Fruit fly (Drosophila melanogaster) Kc167 (cell line): Measurements from ENCODE around the gene chinmo.

Experiments
- Myc ChIP-seq: fragments of >200 bp; optimal IDR thresholded peaks from 2 replicates; lab custom pipeline; 2017; ENCODE audit warnings: missing external identifiers
- Sin3A ChIP-seq: fragments of >200 bp; optimal IDR thresholded peaks from 2 replicates; lab custom pipeline; 2018; ENCODE audit warnings: missing external identifiers
- h ChIP-seq: fragments of >200 bp; optimal IDR thresholded peaks from 3 replicates; lab custom pipeline; 2018; ENCODE audit warnings: missing external identifiers
- insv ChIP-seq: fragments of >200 bp; optimal IDR thresholded peaks from 3 replicates; lab custom pipeline; 2018; ENCODE audit warnings: missing external identifiers
- psq ChIP-seq: fragments of >200 bp; optimal IDR thresholded peaks from 2 replicates; lab custom pipeline; 2017; ENCODE audit warnings: missing external identifiers
- ttk ChIP-seq: sonication (Bioruptor generic); optimal IDR thresholded peaks from 2 replicates; lab custom pipeline; 2017; ENCODE audit warnings: missing external identifiers

chinmo gene

dm6 chr2L:1654217-1654616, 3.2 kb downstream of the chinmo start:
- TF ChIP-seq Sin3A (lab: Kevin White, UChicago), result no peak
- TF ChIP-seq psq (lab: Kevin White, UChicago), result no peak
- TF ChIP-seq h (lab: Kevin White, UChicago), result no peak
- no peak for TF ChIP-seq ttk (lab: Kevin White, UChicago)
- no peak for TF ChIP-seq Myc (lab: Kevin White, UChicago)
- TF ChIP-seq insv (lab: Kevin White, UChicago), result no peak

DNA sequence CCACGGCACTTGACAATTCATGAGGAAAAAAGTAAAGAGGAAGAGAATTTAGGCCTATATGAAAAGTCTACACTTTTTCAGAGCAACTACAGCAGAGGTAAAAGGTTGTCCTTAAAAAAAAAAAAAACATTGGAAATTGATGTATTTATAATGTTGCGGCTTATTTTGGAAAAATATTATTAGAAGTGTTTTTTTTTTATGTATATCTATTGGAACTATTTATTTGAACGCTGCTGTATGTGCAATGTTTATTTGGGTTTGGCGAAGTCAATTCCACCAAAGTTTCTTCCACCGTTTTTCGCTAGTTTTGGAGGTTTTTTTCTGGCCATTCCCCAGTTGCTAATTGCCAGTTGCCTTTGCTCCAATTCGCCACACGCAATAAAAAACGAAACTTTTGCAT, 4.8 kb downstream of the chinmo start:
- TF ChIP-seq ttk (lab: Kevin White, UChicago) (no peak), h (lab: Kevin White, UChicago) (no peak), Myc (lab: Kevin White, UChicago) (no peak)

dm6 chr2L:1656835-1657541, 5.9 kb downstream of the chinmo start:
- no peak for TF ChIP-seq h (lab: Kevin White, UChicago)
- TF ChIP-seq psq (lab: Kevin White, UChicago), result no peak
- TF ChIP-seq insv (lab: Kevin White, UChicago), result no peak
- TF ChIP-seq ttk (lab: Kevin White, UChicago), result no peak
- no peak for TF ChIP-seq Myc (lab: Kevin White, UChicago)

DNA sequence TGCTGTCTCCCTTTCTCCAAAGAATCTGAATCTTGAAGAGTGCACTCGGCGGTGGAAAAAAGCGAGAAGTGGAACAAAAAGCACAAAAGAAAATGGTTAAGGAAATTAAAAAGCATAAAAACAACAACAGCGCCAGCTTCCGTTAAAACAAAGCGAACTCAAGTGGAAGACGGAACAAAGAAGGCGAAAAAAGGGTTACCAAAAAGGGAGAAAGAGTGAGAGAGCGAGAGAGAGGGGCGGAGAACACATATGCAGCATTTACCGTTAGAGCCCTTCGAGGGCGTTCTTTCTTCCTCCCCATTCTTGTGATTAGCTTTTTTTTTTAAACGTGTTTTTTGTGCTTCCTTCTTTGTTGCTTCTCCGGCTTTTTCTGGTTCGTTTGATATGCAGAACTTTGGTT, 7.1 kb downstream of the chinmo start:
- no peak for TF ChIP-seq ttk (lab: Kevin White, UChicago)
- no peak for TF ChIP-seq psq (lab: Kevin White, UChicago)
- TF ChIP-seq Myc (lab: Kevin White, UChicago), result no peak
- TF ChIP-seq insv (lab: Kevin White, UChicago), result no peak
- TF ChIP-seq h (lab: Kevin White, UChicago), result no peak

DNA sequence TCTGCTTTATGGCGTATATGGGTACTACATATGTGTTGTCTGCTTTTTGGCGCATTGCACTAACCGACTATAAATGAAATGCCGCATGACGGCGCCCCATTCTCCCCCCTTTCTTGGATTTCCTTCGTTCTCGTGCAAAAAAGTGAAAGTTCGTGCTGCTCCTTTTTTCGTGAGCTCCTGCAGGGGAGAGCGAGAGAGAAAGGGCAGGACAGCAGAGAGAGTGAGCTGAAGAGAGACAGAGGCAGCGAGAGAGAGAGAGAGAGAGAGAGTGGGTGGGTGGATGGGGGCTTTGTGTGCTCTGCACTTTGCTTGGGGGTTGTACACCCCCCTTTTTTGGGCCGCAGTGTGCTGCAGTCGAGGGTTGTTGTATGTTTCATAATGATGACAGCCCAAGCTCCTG, 12.0 kb downstream of the chinmo start:
- TF ChIP-seq Sin3A (lab: Kevin White, UChicago) (no peak), ttk (lab: Kevin White, UChicago) (no peak), insv (lab: Kevin White, UChicago) (no peak), Myc (lab: Kevin White, UChicago) (no peak), h (lab: Kevin White, UChicago) (no peak), psq (lab: Kevin White, UChicago) (no peak)

DNA sequence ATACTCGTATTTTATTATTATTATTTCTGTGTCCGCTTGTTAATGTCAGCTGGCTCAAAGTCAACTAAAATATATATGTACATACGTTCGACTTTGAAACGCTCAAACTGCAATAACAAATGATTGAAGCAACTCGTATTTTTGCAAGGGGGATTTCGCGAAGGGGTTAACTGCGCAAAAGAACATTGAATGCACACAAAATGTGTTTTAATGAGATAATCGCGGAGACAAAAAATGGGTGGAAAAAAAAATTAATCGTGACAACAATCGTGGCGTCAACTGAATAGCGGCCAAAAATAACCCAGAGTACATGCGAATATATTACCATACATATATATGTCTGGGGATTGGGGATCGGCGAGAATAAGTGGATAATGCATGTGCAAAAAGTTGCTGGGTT, 14.8 kb downstream of the chinmo start:
- no peak for TF ChIP-seq ttk (lab: Kevin White, UChicago)
- TF ChIP-seq Sin3A (lab: Kevin White, UChicago), result no peak
- no peak for TF ChIP-seq insv (lab: Kevin White, UChicago)
- no peak for TF ChIP-seq h (lab: Kevin White, UChicago)
- no peak for TF ChIP-seq Myc (lab: Kevin White, UChicago)
- no peak for TF ChIP-seq psq (lab: Kevin White, UChicago)

DNA sequence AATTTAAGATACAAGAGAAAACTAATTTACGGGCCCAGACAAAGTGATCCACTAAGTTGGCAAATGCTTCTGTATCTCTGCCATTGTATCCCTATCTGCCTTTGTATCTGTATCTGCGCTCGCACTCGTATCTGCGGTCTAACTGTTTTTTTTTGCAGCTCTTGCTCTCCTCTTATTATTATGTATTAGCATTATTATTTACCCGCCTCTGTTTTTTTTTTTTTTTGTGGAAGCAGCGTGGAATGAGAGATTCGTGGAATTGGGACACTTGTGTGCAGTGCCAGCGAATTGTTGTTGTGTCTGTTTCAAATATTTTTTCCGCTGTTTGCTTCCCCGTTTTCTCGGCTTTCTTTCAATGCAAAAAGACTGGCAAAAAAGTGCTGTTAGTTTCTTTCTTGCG, 15.7 kb downstream of the chinmo start:
- TF ChIP-seq insv (lab: Kevin White, UChicago) (no peak), psq (lab: Kevin White, UChicago) (peak; percentile 64), h (lab: Kevin White, UChicago) (no peak)

DNA sequence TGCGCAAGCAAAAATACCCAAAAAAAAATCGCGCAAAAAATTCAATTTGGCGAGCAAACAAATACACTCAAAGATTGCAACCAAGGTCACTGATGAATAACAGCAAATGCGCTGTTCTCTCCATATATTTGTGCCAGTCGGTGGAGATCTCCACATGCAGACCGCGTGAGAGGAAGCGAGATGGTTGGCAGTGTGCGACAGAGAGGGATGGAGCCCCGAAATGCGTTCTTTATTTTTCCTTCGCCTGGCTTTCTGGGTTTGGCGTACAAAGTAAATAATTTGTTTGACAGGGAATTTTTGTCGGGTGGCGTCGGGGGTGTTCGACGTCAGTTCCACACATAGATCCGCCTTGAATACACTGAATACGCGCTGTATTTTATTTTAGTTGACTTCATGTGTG, 16.4 kb downstream of the chinmo start:
- TF ChIP-seq ttk (lab: Kevin White, UChicago) (no peak), psq (lab: Kevin White, UChicago) (no peak), Myc (lab: Kevin White, UChicago) (no peak), Sin3A (lab: Kevin White, UChicago) (no peak)

dm6 chr2L:1668616-1669020, 17.6 kb downstream of the chinmo start:
- TF ChIP-seq h (lab: Kevin White, UChicago), result no peak
- no peak for TF ChIP-seq insv (lab: Kevin White, UChicago)
- no peak for TF ChIP-seq psq (lab: Kevin White, UChicago)

- TF ChIP-seq h (lab: Kevin White, UChicago) (no peak), ttk (lab: Kevin White, UChicago) (no peak), insv (lab: Kevin White, UChicago) (no peak), psq (lab: Kevin White, UChicago) (no peak), Sin3A (lab: Kevin White, UChicago) (no peak), Myc (lab: Kevin White, UChicago) (no peak)
Observed at dm6 chr2L:1669316-1670027, 18.4 kb downstream of the chinmo start.

DNA sequence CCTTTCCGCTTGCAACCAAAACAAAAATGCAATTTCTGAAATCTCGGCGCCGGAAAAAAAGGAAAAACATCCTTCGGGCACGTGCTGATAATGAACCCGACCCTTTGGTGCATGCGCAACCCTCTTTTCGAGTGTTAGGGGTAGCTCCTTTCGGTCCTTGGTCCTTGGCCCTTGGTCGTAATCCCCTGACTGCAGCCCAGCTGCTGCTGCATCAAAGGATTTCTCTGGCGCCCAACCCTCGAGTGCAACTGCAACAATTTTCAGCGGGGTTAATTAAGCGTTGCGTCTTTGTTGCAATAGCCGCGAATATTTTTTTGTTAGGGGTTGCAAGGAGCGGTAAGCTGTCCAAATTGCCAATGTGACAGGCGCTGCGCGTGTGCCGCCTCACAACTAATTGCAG, 19.4 kb downstream of the chinmo start:
- no peak for TF ChIP-seq Sin3A (lab: Kevin White, UChicago)
- TF ChIP-seq h (lab: Kevin White, UChicago), result no peak
- TF ChIP-seq psq (lab: Kevin White, UChicago), result no peak
- no peak for TF ChIP-seq Myc (lab: Kevin White, UChicago)
- TF ChIP-seq ttk (lab: Kevin White, UChicago), result no peak
- TF ChIP-seq insv (lab: Kevin White, UChicago), result no peak

DNA sequence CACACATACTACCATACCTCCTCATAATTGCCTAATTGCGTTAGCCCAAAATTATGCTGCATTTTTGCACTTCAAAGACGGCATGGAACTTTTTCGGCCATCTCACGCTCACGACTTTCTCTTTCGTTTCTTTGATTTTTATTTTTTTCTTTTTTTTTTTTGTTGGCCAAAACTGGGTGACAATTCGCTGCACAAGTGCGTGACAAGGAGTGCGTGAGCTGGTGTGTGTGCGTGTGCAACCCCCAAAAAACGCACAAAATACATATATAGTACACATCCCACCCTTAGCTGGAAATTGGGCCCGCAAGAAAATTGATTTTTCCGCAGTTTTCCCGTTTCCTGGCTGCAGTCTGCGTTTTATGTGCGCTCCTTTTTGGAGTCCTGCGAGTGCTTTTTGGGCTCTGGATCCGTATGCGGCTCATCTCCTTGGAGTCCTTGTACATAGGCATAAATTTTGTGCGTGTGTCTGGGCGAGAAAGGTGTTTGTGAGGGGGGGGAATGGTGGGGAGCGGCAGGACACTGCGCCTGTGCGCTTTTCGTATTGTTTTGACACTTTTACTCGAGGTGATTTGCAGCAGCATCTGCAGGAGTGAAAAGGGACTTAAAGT, 21.2 kb downstream of the chinmo start:
- TF ChIP-seq ttk (lab: Kevin White, UChicago) (no peak), h (lab: Kevin White, UChicago) (no peak), Myc (lab: Kevin White, UChicago) (no peak)
